Worm (Caenorhabditis elegans) whole organism, young adult: ENCODE data around the gene Y57G11C.43.
"Not testable (repeated sequence)": the region's sequence is repeated elsewhere in the genome, so short reads cannot be mapped to it uniquely, and the experiment has no call there.

ENCODE experiments used
- attf-5 ChIP-seq: fragments of 200-800 bp; sonication (Bioruptor generic); optimal IDR thresholded peaks from 2 replicates; lab custom pipeline; 2018; ENCODE audit warnings: mild to moderate bottlenecking, missing genetic modification characterization, missing compliant biosample characterization
- hrde-1 ChIP-seq: sonication (generic microtip); optimal IDR thresholded peaks from 2 replicates; lab custom pipeline; 2016; ENCODE audit warnings: missing genetic modification characterization, mild to moderate bottlenecking, missing compliant biosample characterization, moderate library complexity, missing genotype, missing genetic modification reagents, borderline replicate concordance
- nhr-179 ChIP-seq: sonication (generic microtip); optimal IDR thresholded peaks from 2 replicates; lab custom pipeline; 2016; ENCODE audit warnings: mild to moderate bottlenecking, missing genetic modification characterization, missing compliant biosample characterization

DNA sequence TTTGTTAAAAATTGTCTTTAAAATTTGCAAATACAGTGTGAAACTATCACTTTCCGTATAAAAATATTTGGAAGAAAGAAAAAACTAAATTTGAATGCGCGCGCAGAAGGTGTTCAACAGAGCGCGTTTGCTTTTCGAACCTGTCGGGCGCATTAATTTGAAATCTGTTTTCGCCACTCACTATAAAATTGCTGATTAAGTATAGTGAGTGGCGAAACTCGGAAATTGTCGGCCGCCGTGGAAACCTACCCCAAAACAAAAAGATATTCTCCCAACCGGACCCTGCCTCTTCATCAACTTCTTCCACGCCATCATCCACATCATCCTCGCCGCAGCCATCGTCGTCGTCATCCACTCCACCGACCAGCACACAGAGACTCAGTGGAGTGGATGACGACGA, 11.3 kb downstream of the Y57G11C.43 start:
- not testable (repeated sequence) for TF ChIP-seq nhr-179 (tag; lab: Kevin White, UChicago); attf-5 (GFP tag; lab: Kevin White, UChicago); hrde-1
